Worm (Caenorhabditis elegans) whole organism, L1 larva: Measurements from ENCODE around the gene ttr-29.

ENCODE experiments used
- alr-1 ChIP-seq: fragments of 200-800 bp; sonication (Bioruptor generic); optimal IDR thresholded peaks from 2 replicates; lab custom pipeline; 2018; ENCODE audit warnings: borderline replicate concordance, mild to moderate bottlenecking, missing genetic modification characterization, missing compliant biosample characterization
- blmp-1 ChIP-seq: fragments of 150-350 bp; optimal IDR thresholded peaks from 2 replicates; lab custom pipeline; 2014; ENCODE audit warnings: missing biosample characterization, missing genetic modification characterization
- lin-13 ChIP-seq: fragments of 150-350 bp; optimal IDR thresholded peaks from 2 replicates; lab custom pipeline; 2014; ENCODE audit warnings: missing biosample characterization, missing genetic modification reagents, missing genetic modification characterization
- lin-15B ChIP-seq: fragments of 150-350 bp; sonication (generic microtip); optimal IDR thresholded peaks from 3 replicates; lab custom pipeline; 2014; ENCODE audit warnings: missing biosample characterization, missing genetic modification characterization
- tbx-2 ChIP-seq: sonication (generic microtip); optimal IDR thresholded peaks from 2 replicates; lab custom pipeline; 2016; ENCODE audit warnings: missing genetic modification characterization, missing compliant biosample characterization
- zag-1 ChIP-seq: fragments of 150-350 bp; optimal IDR thresholded peaks from 2 replicates; lab custom pipeline; 2014; ENCODE audit warnings: missing biosample characterization, missing genetic modification characterization

ce11 chrV:12909544-12910157 lies 3.0 kb upstream of the ttr-29 start, which contains the start of gene nid-1:
- TF ChIP-seq blmp-1 (tag; lab: Kevin White, UChicago) (no peak), lin-13 (GFP tag; lab: Kevin White, UChicago) (no peak), alr-1 (no peak), lin-15B (tag; lab: Kevin White, UChicago) (no peak), tbx-2 (tag; lab: Kevin White, UChicago) (no peak), zag-1 (no peak)
